Worm (Caenorhabditis elegans) whole organism, L4 larva: ENCODE results near the gene srx-77.

Source experiments
- T26A8.4 ChIP-seq: fragments of 200-800 bp; sonication (Bioruptor generic); IDR thresholded peaks from 2 replicates; pipeline ENCODE4 v1.3.6; 2022; ENCODE audit warnings: missing genetic modification characterization, missing compliant biosample characterization
- Y105C5A.15 ChIP-seq: fragments of 200-800 bp; sonication (Bioruptor generic); IDR thresholded peaks from 2 replicates; pipeline ENCODE4 v1.3.6; 2022; ENCODE audit warnings: missing genetic modification characterization, missing compliant biosample characterization
- Y5F2A.4 ChIP-seq: fragments of 200-800 bp; sonication (Bioruptor generic); optimal IDR thresholded peaks from 2 replicates; lab custom pipeline; 2018; ENCODE audit warnings: mild to moderate bottlenecking, missing genetic modification characterization, missing compliant biosample characterization
- Y75B8A.6 ChIP-seq: fragments of 200-800 bp; sonication (Bioruptor generic); IDR thresholded peaks from 2 replicates; pipeline ENCODE4 v1.3.6; 2022; ENCODE audit warnings: missing genetic modification reagents, missing genetic modification characterization, missing compliant biosample characterization
- aha-1 ChIP-seq: fragments of 150-350 bp; peaks from one replicate; lab custom pipeline; 2014; ENCODE audit warnings: missing biosample characterization, missing genetic modification characterization
- aly-2 ChIP-seq: sonication (generic microtip); optimal IDR thresholded peaks from 2 replicates; lab custom pipeline; 2018; ENCODE audit warnings: missing biosample characterization, missing genetic modification characterization
- ama-1 ChIP-seq: fragments of 150-350 bp; optimal IDR thresholded peaks from 2 replicates; lab custom pipeline; 2014; ENCODE audit warnings: inconsistent platforms, mixed read lengths
- attf-4 ChIP-seq: sonication (generic microtip); optimal IDR thresholded peaks from 3 replicates; lab custom pipeline; 2017; ENCODE audit warnings: missing biosample characterization, missing genetic modification characterization
- ceh-20 ChIP-seq: fragments of 200-800 bp; sonication (Bioruptor generic); IDR thresholded peaks from 2 replicates; pipeline ENCODE4 v1.3.6; 2022; ENCODE audit warnings: missing genetic modification reagents, missing genetic modification characterization, missing compliant biosample characterization
- ceh-44 ChIP-seq: fragments of 200-800 bp; sonication (Bioruptor generic); IDR thresholded peaks from 2 replicates; pipeline ENCODE4 v1.3.6; 2022; ENCODE audit warnings: missing genetic modification reagents, missing genetic modification characterization, missing compliant biosample characterization
- ceh-62 ChIP-seq: sonication (generic microtip); optimal IDR thresholded peaks from 2 replicates; lab custom pipeline; 2017; ENCODE audit warnings: missing biosample characterization, missing genetic modification characterization
- ceh-82 ChIP-seq: sonication (generic microtip); optimal IDR thresholded peaks from 2 replicates; lab custom pipeline; 2017; ENCODE audit warnings: missing biosample characterization, missing genetic modification characterization
- daf-16 ChIP-seq, 3 experiments: sonication (generic microtip); optimal IDR thresholded peaks; 2 replicates each; lab custom pipeline; 2016 to 2017; ENCODE audit warnings: missing genetic modification characterization in 3 of 3, missing genetic modification reagents in 3 of 3, mild to moderate bottlenecking in 2 of 3, missing compliant biosample characterization in 2 of 3, missing biosample characterization in 1 of 3, moderate library complexity in 1 of 3
- daf-8 ChIP-seq: fragments of 200-800 bp; sonication (Bioruptor generic); IDR thresholded peaks from 2 replicates; pipeline ENCODE4 v1.3.6; 2022; ENCODE audit warnings: missing genetic modification characterization, missing compliant biosample characterization
- dmd-6 ChIP-seq: fragments of 200-800 bp; sonication (Bioruptor generic); IDR thresholded peaks from 2 replicates; pipeline ENCODE4 v1.3.6; 2022; ENCODE audit warnings: missing genetic modification reagents, missing genetic modification characterization, missing compliant biosample characterization
- dmd-8 ChIP-seq: fragments of 200-800 bp; sonication (Bioruptor generic); IDR thresholded peaks from 2 replicates; pipeline ENCODE4 v1.3.6; 2022; ENCODE audit warnings: missing genetic modification characterization, missing compliant biosample characterization
- dmd-9 ChIP-seq: fragments of 200-800 bp; sonication (Bioruptor generic); IDR thresholded peaks from 2 replicates; pipeline ENCODE4 v1.3.6; 2022; ENCODE audit warnings: missing genetic modification reagents, missing genetic modification characterization, missing compliant biosample characterization
- duxl-1 ChIP-seq: sonication (generic microtip); optimal IDR thresholded peaks from 2 replicates; lab custom pipeline; 2016; ENCODE audit warnings: mild to moderate bottlenecking, missing genetic modification characterization, moderate library complexity, missing compliant biosample characterization; ENCODE audit not compliant: poor library complexity
- dve-1 ChIP-seq: sonication (generic microtip); optimal IDR thresholded peaks from 2 replicates; lab custom pipeline; 2017; ENCODE audit warnings: antibody characterized with exemption, mild to moderate bottlenecking, missing genetic modification characterization, missing compliant biosample characterization; ENCODE audit not compliant: insufficient read depth
- egl-27 ChIP-seq: sonication (generic microtip); optimal IDR thresholded peaks from 3 replicates; lab custom pipeline; 2017; ENCODE audit warnings: missing biosample characterization, missing genetic modification reagents, missing genetic modification characterization
- fkh-10 ChIP-seq: fragments of 150-350 bp; optimal IDR thresholded peaks from 2 replicates; lab custom pipeline; 2014; ENCODE audit warnings: missing biosample characterization, missing genetic modification reagents, missing genetic modification characterization
- gei-8 ChIP-seq: fragments of 200-800 bp; sonication (Bioruptor generic); optimal IDR thresholded peaks from 2 replicates; lab custom pipeline; 2018; ENCODE audit warnings: mild to moderate bottlenecking, missing genetic modification characterization, missing compliant biosample characterization
- hlh-11 ChIP-seq: fragments of 200-800 bp; sonication (Bioruptor generic); optimal IDR thresholded peaks from 2 replicates; lab custom pipeline; 2018; ENCODE audit warnings: mild to moderate bottlenecking, missing genetic modification characterization, missing compliant biosample characterization
- hlh-30 ChIP-seq: sonication (generic microtip); optimal IDR thresholded peaks from 2 replicates; lab custom pipeline; 2017; ENCODE audit warnings: antibody characterized with exemption, mild to moderate bottlenecking, missing genetic modification characterization, missing compliant biosample characterization; ENCODE audit not compliant: insufficient read depth
- lin-29 ChIP-seq: fragments of 200-800 bp; sonication (Bioruptor generic); IDR thresholded peaks from 2 replicates; pipeline ENCODE4 v1.3.6; 2022; ENCODE audit warnings: missing genetic modification reagents, missing genetic modification characterization, missing compliant biosample characterization
- lin-38 ChIP-seq: fragments of 200-800 bp; sonication (Bioruptor generic); IDR thresholded peaks from 2 replicates; pipeline ENCODE4 v1.3.6; 2022; ENCODE audit warnings: missing genetic modification reagents, missing genetic modification characterization, missing compliant biosample characterization
- lsy-2 ChIP-seq, 2 experiments: fragments of 150-350 bp in 1 of 2; sonication (generic microtip) in 1 of 2; optimal IDR thresholded peaks; 2 replicates each; lab custom pipeline; 2014 to 2017; ENCODE audit warnings: missing biosample characterization in 2 of 2, missing genetic modification characterization in 2 of 2
- mdl-1 ChIP-seq, 2 experiments: fragments of 150-350 bp in 1 of 2; sonication (generic microtip) in 1 of 2; optimal IDR thresholded peaks; 2 replicates each; lab custom pipeline; 2014 to 2017; ENCODE audit warnings: missing biosample characterization in 2 of 2, missing genetic modification characterization in 2 of 2
- mep-1 ChIP-seq: fragments of 150-350 bp; sonication (generic microtip); optimal IDR thresholded peaks from 3 replicates; lab custom pipeline; 2014; ENCODE audit warnings: missing biosample characterization, missing genetic modification characterization
- mes-2 ChIP-seq: sonication (generic microtip); optimal IDR thresholded peaks from 2 replicates; lab custom pipeline; 2016; ENCODE audit warnings: missing genotype, mild to moderate bottlenecking, missing genetic modification characterization, missing compliant biosample characterization; ENCODE audit not compliant: poor library complexity, severe bottlenecking
- mxl-2 ChIP-seq: fragments of 200-800 bp; sonication (Bioruptor generic); conservative IDR thresholded peaks from 2 replicates; pipeline ENCODE4 v1.3.6; 2022; ENCODE audit warnings: missing genetic modification reagents, missing genetic modification characterization, missing compliant biosample characterization
- mxl-3 ChIP-seq: fragments of 200-800 bp; sonication (Bioruptor generic); optimal IDR thresholded peaks from 2 replicates; lab custom pipeline; 2018; ENCODE audit warnings: mild to moderate bottlenecking, missing genetic modification characterization, missing compliant biosample characterization
- nhr-11 ChIP-seq: fragments of 150-350 bp; optimal IDR thresholded peaks from 2 replicates; lab custom pipeline; 2014; ENCODE audit warnings: missing biosample characterization, missing genetic modification characterization
- nhr-28 ChIP-seq: fragments of 150-350 bp; optimal IDR thresholded peaks from 2 replicates; lab custom pipeline; 2014; ENCODE audit warnings: missing biosample characterization, missing genetic modification characterization
- nhr-41 ChIP-seq: fragments of 200-800 bp; sonication (Bioruptor generic); IDR thresholded peaks from 2 replicates; pipeline ENCODE4 v1.3.6; 2022; ENCODE audit warnings: missing genetic modification reagents, missing genetic modification characterization, missing compliant biosample characterization
- nhr-42 ChIP-seq: fragments of 200-800 bp; sonication (Bioruptor generic); IDR thresholded peaks from 2 replicates; pipeline ENCODE4 v1.3.6; 2022; ENCODE audit warnings: missing genetic modification characterization, missing compliant biosample characterization
- nhr-48 ChIP-seq: sonication (generic microtip); optimal IDR thresholded peaks from 2 replicates; lab custom pipeline; 2016; ENCODE audit warnings: mild to moderate bottlenecking, missing genetic modification characterization, missing compliant biosample characterization
- nhr-76 ChIP-seq: fragments of 150-350 bp; optimal IDR thresholded peaks from 2 replicates; lab custom pipeline; 2014; ENCODE audit warnings: missing biosample characterization, missing genetic modification characterization
- nhr-77 ChIP-seq: fragments of 150-350 bp; optimal IDR thresholded peaks from 2 replicates; lab custom pipeline; 2014; ENCODE audit warnings: missing biosample characterization, missing genetic modification characterization
- php-3 ChIP-seq: fragments of 200-800 bp; sonication (Bioruptor generic); IDR thresholded peaks from 2 replicates; pipeline ENCODE4 v1.3.6; 2022; ENCODE audit warnings: missing genetic modification reagents, missing genetic modification characterization, missing compliant biosample characterization
- pqm-1 ChIP-seq: sonication (generic microtip); optimal IDR thresholded peaks from 2 replicates; lab custom pipeline; 2017; ENCODE audit warnings: missing biosample characterization, missing genetic modification characterization
- rbr-2 ChIP-seq: sonication (generic microtip); optimal IDR thresholded peaks from 2 replicates; lab custom pipeline; 2016; ENCODE audit warnings: missing genotype, missing genetic modification characterization, missing compliant biosample characterization
- saeg-2 ChIP-seq: fragments of 200-800 bp; sonication (Bioruptor generic); IDR thresholded peaks from 2 replicates; pipeline ENCODE4 v1.3.6; 2022; ENCODE audit warnings: missing genetic modification reagents, missing genetic modification characterization, missing compliant biosample characterization
- sdz-12 ChIP-seq: fragments of 200-800 bp; sonication (Bioruptor generic); optimal IDR thresholded peaks from 2 replicates; lab custom pipeline; 2018; ENCODE audit warnings: mild to moderate bottlenecking, missing genetic modification characterization, missing compliant biosample characterization
- skn-1 ChIP-seq: fragments of 150-350 bp; optimal IDR thresholded peaks from 2 replicates; lab custom pipeline; 2014; ENCODE audit warnings: missing biosample characterization, missing genetic modification characterization
- snpc-1.2 ChIP-seq: fragments of 200-800 bp; sonication (Bioruptor generic); IDR thresholded peaks from 2 replicates; pipeline ENCODE4 v1.3.6; 2022; ENCODE audit warnings: missing genetic modification reagents, missing genetic modification characterization, missing compliant biosample characterization
- unc-39 ChIP-seq: sonication (generic microtip); optimal IDR thresholded peaks from 2 replicates; lab custom pipeline; 2017; ENCODE audit warnings: missing biosample characterization, missing genetic modification characterization
- unc-62 ChIP-seq, 3 experiments: fragments of 150-350 bp in 1 of 3; sonication (generic microtip); optimal IDR thresholded peaks in 2 of 3; peaks in 1 of 3; 1 replicate in 1 of 3; 2 replicates in 2 of 3; lab custom pipeline; 2014 to 2017; ENCODE audit warnings: missing biosample characterization in 3 of 3, missing genetic modification characterization in 3 of 3, missing genetic modification reagents in 3 of 3, missing genotype in 1 of 3
- zfp-2 ChIP-seq: sonication (generic microtip); optimal IDR thresholded peaks from 2 replicates; lab custom pipeline; 2016; ENCODE audit warnings: mild to moderate bottlenecking, missing genetic modification characterization, missing compliant biosample characterization
- zip-2 ChIP-seq: fragments of 150-350 bp; optimal IDR thresholded peaks from 2 replicates; lab custom pipeline; 2014; ENCODE audit warnings: missing biosample characterization, missing genetic modification characterization
- ztf-11 ChIP-seq: fragments of 150-350 bp; optimal IDR thresholded peaks from 2 replicates; lab custom pipeline; 2014; ENCODE audit warnings: missing biosample characterization, missing genetic modification characterization

srx-77 gene

DNA sequence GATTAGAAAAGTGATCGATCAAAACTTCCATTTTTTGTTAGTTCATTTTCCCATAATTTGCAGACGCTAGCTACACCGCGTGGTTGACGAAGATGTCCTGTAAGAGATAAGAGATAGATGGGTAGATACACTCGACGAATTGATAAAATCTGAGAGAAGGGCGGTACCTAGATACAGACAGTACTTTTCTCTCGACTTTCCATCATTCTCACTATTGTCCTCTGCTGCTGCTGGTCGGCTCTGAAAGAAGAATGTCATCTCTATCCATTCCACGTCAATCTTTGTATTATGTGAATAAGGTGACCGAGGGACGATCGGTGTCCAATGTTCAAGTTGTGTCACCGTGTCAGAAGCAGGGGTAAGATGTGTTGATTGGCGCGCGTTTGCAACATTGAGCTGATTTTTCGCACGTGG is 40.0 kb downstream of the srx-77 start, which contains the start of gene pmt-2:
Gene pmt-2, plus strand, starts transcription at position 64 of the 414 bp plus-strand sequence.
- TF ChIP-seq dmd-8 (GFP tag; lab: Robert Waterston, UW) (no peak), Y75B8A.6 (GFP tag; lab: Robert Waterston, UW) (0 out of 2 replicates have a peak, but pooled peaks have one; percentile 37), saeg-2 (no peak), ama-1 (lab: Kevin White, UChicago) (peak; percentile 19), fkh-10 (GFP tag; lab: Kevin White, UChicago) (no peak), gei-8 (GFP tag; lab: Kevin White, UChicago) (no peak), nhr-48 (peak; percentile 44), unc-39 (tag; lab: Kevin White, UChicago) (no peak), hlh-30 (tag; lab: Kevin White, UChicago) (peak; percentile 0), skn-1 (tag; lab: Kevin White, UChicago) (no peak), mxl-3 (GFP tag; lab: Kevin White, UChicago) (peak; percentile 87), nhr-11 (tag; lab: Kevin White, UChicago) (no peak), lsy-2 (tag; optimal IDR thresholded peaks at IDR 0.05; lab: Kevin White, UChicago) (peak in 1 of 2 experiments; percentile 24), ztf-11 (tag; lab: Kevin White, UChicago) (no peak), mdl-1 (tag; optimal IDR thresholded peaks at IDR 0.05; lab: Kevin White, UChicago) (peak in 1 of 2 experiments; percentile 23), nhr-42 (GFP tag; lab: Robert Waterston, UW) (no peak), rbr-2 (tag; lab: Kevin White, UChicago) (no peak), T26A8.4 (GFP tag; lab: Robert Waterston, UW) (peak; percentile 51; the same call in 1 of the 2 replicates), mes-2 (tag; lab: Kevin White, UChicago) (peak; percentile 15), nhr-77 (tag; lab: Kevin White, UChicago) (no peak), nhr-28 (peak; percentile 63), zfp-2 (no peak), pqm-1 (tag; lab: Kevin White, UChicago) (peak; percentile 19), php-3 (GFP tag; lab: Robert Waterston, UW) (0 out of 2 replicates have a peak, but pooled peaks have one; percentile 6), daf-8 (GFP tag; lab: Robert Waterston, UW) (no peak), sdz-12 (GFP tag; lab: Kevin White, UChicago) (no peak), ceh-82 (tag; lab: Kevin White, UChicago) (no peak), duxl-1 (tag; lab: Kevin White, UChicago) (no peak), unc-62 (GFP tag; optimal IDR thresholded peaks at IDR 0.05 in 1 of 2; lab: Kevin White, UChicago) (peak in 1 of 2 experiments; percentile 78), unc-62 (tag; optimal IDR thresholded peaks at IDR 0.05; lab: Kevin White, UChicago) (no peak), aha-1 (tag; lab: Kevin White, UChicago) (peak; percentile 2), hlh-11 (peak; percentile 60), attf-4 (tag; lab: Kevin White, UChicago) (no peak), nhr-76 (tag; lab: Kevin White, UChicago) (no peak), dmd-9 (GFP tag; lab: Robert Waterston, UW) (no peak), egl-27 (tag; lab: Kevin White, UChicago) (no peak), nhr-41 (GFP tag; lab: Robert Waterston, UW) (no peak), Y5F2A.4 (GFP tag; lab: Kevin White, UChicago) (no peak), zip-2 (no peak), Y105C5A.15 (GFP tag; lab: Robert Waterston, UW) (no peak), mep-1 (peak; percentile 50), dmd-6 (GFP tag; lab: Robert Waterston, UW) (peak; percentile 50), ceh-44 (GFP tag; lab: Robert Waterston, UW) (no peak), lin-29 (GFP tag; lab: Robert Waterston, UW) (no peak), aly-2 (no peak), ceh-62 (tag; lab: Kevin White, UChicago) (no peak), snpc-1.2 (no peak), daf-16 (GFP tag; optimal IDR thresholded peaks at IDR 0.05; lab: Kevin White, UChicago) (no peak), daf-16 (tag; optimal IDR thresholded peaks at IDR 0.05; lab: Kevin White, UChicago) (peak; percentile 16), mxl-2 (GFP tag; lab: Robert Waterston, UW) (no peak), ceh-20 (no peak), lin-38 (peak; percentile 7; the same call in 1 of the 2 replicates), dve-1 (tag; lab: Kevin White, UChicago) (peak; percentile 16)
